Worm (Caenorhabditis elegans) whole organism, L1 larva: Measurements from ENCODE around the gene F46H5.2.

Experiments
- blmp-1 ChIP-seq: fragments of 150-350 bp; optimal IDR thresholded peaks from 2 replicates; lab custom pipeline; 2014; ENCODE audit warnings: missing biosample characterization, missing genetic modification characterization
- efl-1 ChIP-seq, 4 experiments: fragments of 150-350 bp; optimal IDR thresholded peaks in 3 of 4; peaks in 1 of 4; 1 replicate in 1 of 4; 2 replicates in 3 of 4; lab custom pipeline; 2014; ENCODE audit warnings: missing biosample characterization in 2 of 4, missing genetic modification characterization in 2 of 4, missing genetic modification reagents in 2 of 4
- egl-13 ChIP-seq: sonication (generic microtip); optimal IDR thresholded peaks from 2 replicates; lab custom pipeline; 2016; ENCODE audit warnings: missing genotype, missing genetic modification reagents, missing genetic modification characterization, missing compliant biosample characterization
- nhr-237 ChIP-seq: fragments of 150-350 bp; optimal IDR thresholded peaks from 2 replicates; lab custom pipeline; 2014; ENCODE audit warnings: missing biosample characterization, missing genetic modification characterization
- pag-3 ChIP-seq: sonication (generic microtip); optimal IDR thresholded peaks from 2 replicates; lab custom pipeline; 2017; ENCODE audit warnings: missing genetic modification characterization, mild to moderate bottlenecking, missing compliant biosample characterization, antibody characterized with exemption, borderline replicate concordance; ENCODE audit not compliant: insufficient read depth

- TF ChIP-seq nhr-237 (tag; lab: Kevin White, UChicago) (no peak), blmp-1 (tag; lab: Kevin White, UChicago) (no peak), pag-3 (tag; lab: Kevin White, UChicago) (no peak), egl-13 (no peak), efl-1 (optimal IDR thresholded peaks at IDR 0.05; lab: Kevin White, UChicago) (no peak), efl-1 (GFP tag; optimal IDR thresholded peaks at IDR 0.05 in 1 of 2; lab: Kevin White, UChicago) (no peak)
Observed at ce11 chrX:7265348-7265747, at the start of gene F46H5.2.
